Worm (Caenorhabditis elegans) whole organism, L3 larva: ENCODE data around the gene C16B8.2.

Experiments
- ceh-28 ChIP-seq: fragments of 150-350 bp; optimal IDR thresholded peaks from 2 replicates; lab custom pipeline; 2014; ENCODE audit warnings: missing biosample characterization, missing genetic modification reagents, missing genetic modification characterization
- ceh-82 ChIP-seq: fragments of 150-350 bp; optimal IDR thresholded peaks from 2 replicates; lab custom pipeline; 2014; ENCODE audit warnings: missing biosample characterization, missing genetic modification characterization
- elt-3 ChIP-seq, 3 experiments: fragments of 150-350 bp in 1 of 3; sonication (generic microtip) in 2 of 3; optimal IDR thresholded peaks; 2 replicates in 2 of 3; 4 replicates in 1 of 3; lab custom pipeline; 2014 to 2017; ENCODE audit warnings: missing biosample characterization in 3 of 3, missing genetic modification characterization in 3 of 3
- lsy-12 ChIP-seq: sonication (generic microtip); optimal IDR thresholded peaks from 2 replicates; lab custom pipeline; 2016; ENCODE audit warnings: mild to moderate bottlenecking, missing genetic modification characterization, missing compliant biosample characterization
- unc-62 ChIP-seq: fragments of 150-350 bp; sonication (generic microtip); optimal IDR thresholded peaks from 4 replicates; lab custom pipeline; 2014; ENCODE audit warnings: missing biosample characterization, missing genetic modification reagents, missing genetic modification characterization

DNA sequence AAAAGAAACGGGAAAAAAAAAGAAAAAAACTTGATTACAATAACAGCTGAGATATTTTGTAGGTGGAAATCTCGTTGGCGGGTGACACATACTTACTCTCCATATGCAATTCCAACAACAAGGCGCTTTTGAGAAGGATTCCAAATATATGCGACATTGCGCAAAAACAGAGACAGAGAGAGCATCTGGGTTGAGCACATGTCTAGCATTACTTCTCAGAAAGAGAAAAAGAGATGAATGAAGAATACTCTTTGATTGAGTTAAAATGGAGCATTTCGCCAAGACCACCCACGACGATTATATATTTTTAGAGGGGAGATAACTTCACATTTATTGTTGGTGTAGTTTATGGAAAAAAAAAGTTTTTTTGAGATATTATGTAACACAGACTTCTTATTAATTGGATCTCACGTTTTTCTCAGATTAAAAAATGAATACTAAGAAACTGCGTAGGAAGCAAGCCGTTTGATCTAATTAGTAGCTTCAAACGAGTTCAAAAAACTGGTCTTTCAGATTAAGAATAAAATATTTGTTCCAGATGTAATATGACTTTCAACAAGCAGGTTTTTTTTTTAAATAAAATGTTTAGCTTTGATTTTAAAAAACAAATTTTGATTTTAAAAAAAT lies 21.2 kb downstream of the C16B8.2 start:
- TF ChIP-seq ceh-82 (tag; lab: Kevin White, UChicago) (no peak), lsy-12 (no peak), unc-62 (no peak), ceh-28 (no peak), elt-3 (tag; optimal IDR thresholded peaks at IDR 0.05; lab: Kevin White, UChicago) (no peak)
